Fruit fly (Drosophila melanogaster) whole organism, embryonic: Measurements from ENCODE around the gene Hexim.
A peak's percentile ranks its signal among the peaks of the same experiment; 100 is the strongest.

Experiments
- C15 ChIP-seq: fragments of 200-800 bp; sonication (Bioruptor generic); IDR thresholded peaks from 3 replicates; pipeline ENCODE4 v1.3.6; 2022; ENCODE audit warnings: missing biosample characterization, missing genetic modification characterization
- CG13424 ChIP-seq: fragments of 200-800 bp; sonication (Bioruptor generic); optimal IDR thresholded peaks from 2 replicates; lab custom pipeline; 2019; ENCODE audit warnings: missing biosample characterization, mild to moderate bottlenecking, missing genetic modification characterization, moderate library complexity
- CG14014 ChIP-seq: fragments of 200-800 bp; sonication (Bioruptor generic); IDR thresholded peaks from 2 replicates; pipeline ENCODE4 v1.3.6; 2022; ENCODE audit warnings: missing biosample characterization, missing genetic modification characterization
- CG1602 ChIP-seq: fragments of 200-800 bp; sonication (Bioruptor generic); optimal IDR thresholded peaks from 3 replicates; lab custom pipeline; 2016; ENCODE audit warnings: missing biosample characterization, missing genetic modification characterization
- CG16813 ChIP-seq: fragments of 200-800 bp; sonication (Bioruptor generic); IDR thresholded peaks from 3 replicates; pipeline ENCODE4 v1.3.6; 2022; ENCODE audit warnings: missing biosample characterization, missing genetic modification characterization; ENCODE audit not compliant: partially characterized antibody
- CG16815 ChIP-seq: fragments of 200-800 bp; sonication (Bioruptor generic); optimal IDR thresholded peaks from 3 replicates; lab custom pipeline; 2017; ENCODE audit warnings: missing biosample characterization, mild to moderate bottlenecking, missing genetic modification characterization
- CG2120 ChIP-seq: fragments of 200-800 bp; sonication (Bioruptor generic); optimal IDR thresholded peaks from 3 replicates; lab custom pipeline; 2016; ENCODE audit warnings: missing biosample characterization, missing genetic modification characterization
- CG2712 ChIP-seq: fragments of 200-800 bp; optimal IDR thresholded peaks from 3 replicates; lab custom pipeline; 2019; ENCODE audit warnings: missing biosample characterization, mild to moderate bottlenecking, missing genetic modification characterization, moderate library complexity
- CG30020 ChIP-seq: fragments of 200-800 bp; optimal IDR thresholded peaks from 2 replicates; lab custom pipeline; 2019; ENCODE audit warnings: missing biosample characterization, mild to moderate bottlenecking, missing genetic modification characterization, moderate library complexity
- CG31388 ChIP-seq: fragments of 200-800 bp; sonication (Bioruptor generic); optimal IDR thresholded peaks from 2 replicates; lab custom pipeline; 2016; ENCODE audit warnings: missing biosample characterization, missing genetic modification characterization
- CG32772 ChIP-seq: fragments of 200-800 bp; sonication (Bioruptor generic); IDR thresholded peaks from 2 replicates; pipeline ENCODE4 v1.3.6; 2022; ENCODE audit warnings: missing biosample characterization, missing genetic modification characterization
- CG4404 ChIP-seq: fragments of 200-800 bp; sonication (Bioruptor generic); IDR thresholded peaks from 2 replicates; pipeline ENCODE4 v1.3.6; 2022; ENCODE audit warnings: missing biosample characterization, missing genetic modification characterization
- CG4854 ChIP-seq: fragments of 200-800 bp; sonication (Bioruptor generic); optimal IDR thresholded peaks from 2 replicates; lab custom pipeline; 2016; ENCODE audit warnings: missing biosample characterization, missing genetic modification characterization, inconsistent platforms
- CG7745 ChIP-seq: fragments of 200-800 bp; sonication (Bioruptor generic); optimal IDR thresholded peaks from 2 replicates; lab custom pipeline; 2018; ENCODE audit warnings: missing biosample characterization, mild to moderate bottlenecking, missing genetic modification characterization, moderate library complexity
- CG8290 ChIP-seq, 3 experiments: fragments of 200-800 bp; sonication (Bioruptor generic); optimal IDR thresholded peaks; 2 replicates each; lab custom pipeline; 2016 to 2019; ENCODE audit warnings: missing biosample characterization in 3 of 3, missing genetic modification characterization in 3 of 3, mild to moderate bottlenecking in 2 of 3, moderate library complexity in 1 of 3
- Dip2 ChIP-seq: fragments of 200-800 bp; sonication (Bioruptor generic); IDR thresholded peaks from 2 replicates; pipeline ENCODE4 v1.3.6; 2022; ENCODE audit warnings: missing biosample characterization, missing genetic modification characterization
- Fer3 ChIP-seq: fragments of 200-800 bp; sonication (Bioruptor generic); optimal IDR thresholded peaks from 2 replicates; lab custom pipeline; 2018; ENCODE audit warnings: missing biosample characterization, mild to moderate bottlenecking, missing genetic modification characterization, moderate library complexity
- GATAe ChIP-seq: fragments of 200-800 bp; sonication (Bioruptor generic); conservative IDR thresholded peaks from 2 replicates; pipeline ENCODE4 v1.3.6; 2022; ENCODE audit warnings: missing biosample characterization, missing genetic modification characterization
- Gsc ChIP-seq: fragments of 200-800 bp; sonication (Bioruptor generic); IDR thresholded peaks from 2 replicates; pipeline ENCODE4 v1.3.6; 2022; ENCODE audit warnings: missing biosample characterization, missing genetic modification characterization
- Hey ChIP-seq: fragments of 200-800 bp; sonication (Bioruptor generic); optimal IDR thresholded peaks from 3 replicates; lab custom pipeline; 2018; ENCODE audit warnings: missing biosample characterization, mild to moderate bottlenecking, missing genetic modification characterization
- MESR4 ChIP-seq: fragments of 200-800 bp; sonication (Bioruptor generic); optimal IDR thresholded peaks from 2 replicates; lab custom pipeline; 2018; ENCODE audit warnings: missing biosample characterization, mild to moderate bottlenecking, missing genetic modification characterization, moderate library complexity
- Myb ChIP-seq: fragments of 200-800 bp; sonication (Bioruptor generic); optimal IDR thresholded peaks from 2 replicates; lab custom pipeline; 2016; ENCODE audit warnings: missing biosample characterization, missing genetic modification characterization
- Sox102F ChIP-seq: fragments of 200-800 bp; sonication (Bioruptor generic); optimal IDR thresholded peaks from 2 replicates; lab custom pipeline; 2018; ENCODE audit warnings: missing biosample characterization, mild to moderate bottlenecking, missing genetic modification characterization, moderate library complexity
- Spps ChIP-seq: fragments of 200-800 bp; sonication (Bioruptor generic); optimal IDR thresholded peaks from 2 replicates; lab custom pipeline; 2018; ENCODE audit warnings: missing biosample characterization, mild to moderate bottlenecking, missing genetic modification characterization
- Sry-δ ChIP-seq: fragments of 200-800 bp; sonication (Bioruptor generic); optimal IDR thresholded peaks from 2 replicates; lab custom pipeline; 2016; ENCODE audit warnings: missing biosample characterization, missing genetic modification characterization
- TFAM ChIP-seq: fragments of 200-800 bp; sonication (Bioruptor generic); optimal IDR thresholded peaks from 2 replicates; lab custom pipeline; 2017; ENCODE audit warnings: missing biosample characterization, missing genetic modification characterization, inconsistent platforms
- Tbp ChIP-seq: fragments of >200 bp; optimal IDR thresholded peaks from 2 replicates; lab custom pipeline; 2018; ENCODE audit warnings: missing biosample characterization, missing genetic modification characterization
- Xrp1 ChIP-seq: fragments of 200-800 bp; sonication (Bioruptor generic); IDR thresholded peaks from 2 replicates; pipeline ENCODE4 v1.3.6; 2022; ENCODE audit warnings: missing biosample characterization, missing genetic modification characterization
- bigmax ChIP-seq: fragments of 200-800 bp; sonication (Bioruptor generic); optimal IDR thresholded peaks from 2 replicates; lab custom pipeline; 2018; ENCODE audit warnings: missing biosample characterization, mild to moderate bottlenecking, missing genetic modification characterization
- cwo ChIP-seq: fragments of 200-800 bp; sonication (Bioruptor generic); optimal IDR thresholded peaks from 3 replicates; lab custom pipeline; 2017; ENCODE audit warnings: missing biosample characterization, missing genetic modification characterization, mild to moderate bottlenecking, moderate library complexity, missing genetic modification reagents
- dati ChIP-seq: fragments of 200-800 bp; sonication (Bioruptor generic); IDR thresholded peaks from 2 replicates; pipeline ENCODE4 v1.3.6; 2022; ENCODE audit warnings: missing biosample characterization, missing genetic modification characterization
- disco-r ChIP-seq: fragments of 200-800 bp; sonication (Bioruptor generic); optimal IDR thresholded peaks from 2 replicates; lab custom pipeline; 2016; ENCODE audit warnings: missing biosample characterization, missing genetic modification characterization
- dpn ChIP-seq, 2 experiments: fragments of 200-800 bp; sonication (Bioruptor generic); optimal IDR thresholded peaks; 3 replicates each; lab custom pipeline; 2016; ENCODE audit warnings: missing biosample characterization in 2 of 2, missing genetic modification characterization in 2 of 2
- ftz-f1 ChIP-seq: fragments of 200-800 bp; sonication (Bioruptor generic); optimal IDR thresholded peaks from 2 replicates; lab custom pipeline; 2016; ENCODE audit warnings: missing biosample characterization, missing genetic modification characterization
- kay ChIP-seq: fragments of 200-800 bp; sonication (Bioruptor generic); optimal IDR thresholded peaks from 2 replicates; lab custom pipeline; 2016; ENCODE audit warnings: missing biosample characterization, missing genetic modification characterization
- ken ChIP-seq: fragments of 200-800 bp; sonication (Bioruptor generic); IDR thresholded peaks from 3 replicates; pipeline ENCODE4 v1.3.6; 2022; ENCODE audit warnings: missing biosample characterization, missing genetic modification characterization
- nerfin-1 ChIP-seq: fragments of 200-800 bp; sonication (Bioruptor generic); optimal IDR thresholded peaks from 3 replicates; lab custom pipeline; 2019; ENCODE audit warnings: missing biosample characterization, mild to moderate bottlenecking, missing genetic modification characterization, moderate library complexity
- p53 ChIP-seq: fragments of 200-800 bp; sonication (Bioruptor generic); optimal IDR thresholded peaks from 2 replicates; lab custom pipeline; 2016; ENCODE audit warnings: missing biosample characterization, missing genetic modification characterization
- pros ChIP-seq: fragments of 200-800 bp; sonication (Bioruptor generic); optimal IDR thresholded peaks from 3 replicates; lab custom pipeline; 2019; ENCODE audit warnings: missing biosample characterization, mild to moderate bottlenecking, missing genetic modification characterization, moderate library complexity
- ranshi ChIP-seq: fragments of 200-800 bp; sonication (Bioruptor generic); IDR thresholded peaks from 2 replicates; pipeline ENCODE4 v1.3.6; 2022; ENCODE audit warnings: missing biosample characterization, missing genetic modification characterization
- run ChIP-seq: fragments of 200-800 bp; sonication (Bioruptor generic); optimal IDR thresholded peaks from 3 replicates; lab custom pipeline; 2018; ENCODE audit warnings: missing biosample characterization, mild to moderate bottlenecking, missing genetic modification characterization
- sens-2 ChIP-seq: fragments of 200-800 bp; sonication (Bioruptor generic); IDR thresholded peaks from 2 replicates; pipeline ENCODE4 v1.3.6; 2022; ENCODE audit warnings: missing biosample characterization, missing genetic modification characterization
- sim ChIP-seq: fragments of 200-800 bp; sonication (Bioruptor generic); IDR thresholded peaks from 2 replicates; pipeline ENCODE4 v1.3.6; 2022; ENCODE audit warnings: missing biosample characterization, missing genetic modification characterization
- sisA ChIP-seq: fragments of 200-800 bp; sonication (Bioruptor generic); IDR thresholded peaks from 2 replicates; pipeline ENCODE4 v1.3.6; 2022; ENCODE audit warnings: missing biosample characterization, missing genetic modification characterization
- slp2 ChIP-seq: fragments of 200-800 bp; sonication (Bioruptor generic); optimal IDR thresholded peaks from 2 replicates; lab custom pipeline; 2016; ENCODE audit warnings: missing biosample characterization, missing genetic modification characterization
- sug ChIP-seq: fragments of 200-800 bp; optimal IDR thresholded peaks from 2 replicates; lab custom pipeline; 2019; ENCODE audit warnings: missing biosample characterization, mild to moderate bottlenecking, missing genetic modification characterization, moderate library complexity
- tx ChIP-seq: fragments of 200-800 bp; sonication (Bioruptor generic); optimal IDR thresholded peaks from 2 replicates; lab custom pipeline; 2016; ENCODE audit warnings: missing biosample characterization, missing genetic modification characterization
- vnd ChIP-seq: fragments of 200-800 bp; sonication (Bioruptor generic); IDR thresholded peaks from 3 replicates; pipeline ENCODE4 v1.3.6; 2022; ENCODE audit warnings: missing biosample characterization, missing genetic modification characterization; ENCODE audit not compliant: partially characterized antibody
- yki ChIP-seq: fragments of >200 bp; optimal IDR thresholded peaks from 3 replicates; lab custom pipeline; 2018

Hexim gene

DNA sequence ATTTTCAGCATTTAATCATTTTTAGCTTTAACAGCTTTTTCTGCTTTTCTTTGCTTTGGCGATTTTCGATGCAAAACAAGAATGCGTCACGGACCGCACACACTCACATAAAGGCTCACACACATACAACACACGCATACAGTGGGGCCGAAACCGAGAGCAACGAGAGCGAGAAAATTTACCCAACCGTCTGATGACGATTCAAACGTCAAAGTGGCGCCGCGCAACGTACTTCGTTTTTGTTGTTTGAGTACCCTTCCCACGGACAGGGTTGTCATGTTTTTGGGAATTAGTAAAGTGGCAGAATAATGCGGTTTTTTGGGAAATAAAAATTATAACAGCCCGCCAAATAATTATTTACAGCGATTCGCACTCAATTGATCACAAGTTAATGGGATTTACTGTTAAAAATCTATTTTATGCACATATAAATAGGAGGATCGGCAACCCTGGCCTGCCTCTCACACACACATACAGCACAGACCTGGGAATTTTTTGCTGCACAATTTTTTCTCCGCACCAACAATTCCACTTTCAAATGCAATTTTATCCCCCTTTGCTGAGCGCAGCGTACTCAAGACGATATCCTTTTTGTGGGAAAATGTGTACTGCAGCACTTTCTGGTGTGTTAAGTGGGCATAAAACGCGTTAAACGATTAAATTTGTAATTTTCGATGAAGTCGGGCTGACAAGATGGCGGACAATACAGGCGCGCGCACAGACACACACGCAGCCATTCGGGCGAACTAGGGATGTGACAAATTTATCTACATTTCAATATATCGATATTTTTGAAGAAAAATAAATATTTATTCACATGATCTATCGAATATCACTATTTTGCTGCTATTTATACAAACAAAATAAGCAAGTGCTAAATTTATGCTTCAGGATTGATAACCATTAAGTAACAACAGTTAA lies 4.0 kb upstream of the Hexim start (continued):
- TF ChIP-seq dpn (GFP tag; optimal IDR thresholded peaks at IDR 0.05; lab: Kevin White, UChicago) = peak; percentile 87 to 95
- peak; percentile 80 for TF ChIP-seq Spps (tag; lab: Kevin White, UChicago)
- peak; percentile 55 for TF ChIP-seq CG16813 (GFP tag; lab: Robert Waterston, UW)
- no peak for TF ChIP-seq Tbp (GFP tag; lab: Kevin White, UChicago)
- no peak; the same call in 1 of the 2 replicates for TF ChIP-seq GATAe (GFP tag; lab: Robert Waterston, UW)
- peak; percentile 94 for TF ChIP-seq CG14014
- no peak; the same call in 2 of the 3 replicates for TF ChIP-seq vnd (GFP tag; lab: Robert Waterston, UW)
- peak; percentile 79 for TF ChIP-seq Sry-δ (GFP tag; lab: Kevin White, UChicago)
- peak; percentile 94 for TF ChIP-seq ranshi (GFP tag; lab: Robert Waterston, UW)
- TF ChIP-seq ken = peak; percentile 93
- TF ChIP-seq CG2120 (GFP tag; lab: Kevin White, UChicago) = peak; percentile 96
- TF ChIP-seq CG4854 (GFP tag; lab: Kevin White, UChicago) = peak; percentile 88
- TF ChIP-seq Myb (GFP tag; lab: Kevin White, UChicago) = peak; percentile 81
- peak; percentile 90 for TF ChIP-seq CG1602 (GFP tag; lab: Kevin White, UChicago)
- peak; percentile 94 for TF ChIP-seq Fer3 (tag; lab: Kevin White, UChicago)
- peak; percentile 56; the same call in 1 of the 2 replicates for TF ChIP-seq dati (GFP tag; lab: Robert Waterston, UW)
- peak; percentile 81 for TF ChIP-seq Hey (tag; lab: Kevin White, UChicago)
- TF ChIP-seq CG30020 (tag; lab: Kevin White, UChicago) = peak; percentile 69
- peak; percentile 89 for TF ChIP-seq sim (GFP tag; lab: Robert Waterston, UW)
- TF ChIP-seq Gsc (GFP tag; lab: Robert Waterston, UW) = no peak
- TF ChIP-seq Dip2 (GFP tag; lab: Robert Waterston, UW) = no peak
- peak; percentile 64 for TF ChIP-seq pros
- peak; percentile 92 for TF ChIP-seq cwo (GFP tag; lab: Kevin White, UChicago)
- TF ChIP-seq Xrp1 (GFP tag; lab: Robert Waterston, UW) = peak; percentile 95
- peak; percentile 93 for TF ChIP-seq sug (tag; lab: Kevin White, UChicago)
- TF ChIP-seq CG4404 (GFP tag; lab: Robert Waterston, UW) = peak; percentile 84
- peak; percentile 88 for TF ChIP-seq sisA (GFP tag; lab: Robert Waterston, UW)
- TF ChIP-seq nerfin-1 = peak; percentile 89
- peak; percentile 89 for TF ChIP-seq CG16815 (GFP tag; lab: Kevin White, UChicago)
- TF ChIP-seq ftz-f1 = peak; percentile 51
- TF ChIP-seq CG8290 (GFP tag; optimal IDR thresholded peaks at IDR 0.05; lab: Kevin White, UChicago) = peak; percentile 87
- TF ChIP-seq CG8290 (tag; optimal IDR thresholded peaks at IDR 0.05; lab: Kevin White, UChicago) = peak; percentile 74 to 97
- TF ChIP-seq CG7745 (tag; lab: Kevin White, UChicago) = peak; percentile 68
- peak; percentile 88 for TF ChIP-seq sens-2 (GFP tag; lab: Robert Waterston, UW)
- TF ChIP-seq disco-r (GFP tag; lab: Kevin White, UChicago) = peak; percentile 74
- peak; percentile 86 for TF ChIP-seq CG32772 (GFP tag; lab: Robert Waterston, UW)
- peak; percentile 93 for TF ChIP-seq CG2712 (tag; lab: Kevin White, UChicago)
- peak; percentile 37 for TF ChIP-seq TFAM (GFP tag; lab: Kevin White, UChicago)
- peak; percentile 87 for TF ChIP-seq p53
- peak; percentile 56 for TF ChIP-seq bigmax
- TF ChIP-seq CG31388 (GFP tag; lab: Kevin White, UChicago) = peak; percentile 53
- TF ChIP-seq MESR4 (GFP tag; lab: Kevin White, UChicago) = peak; percentile 97
- peak; percentile 85 for TF ChIP-seq slp2
- TF ChIP-seq CG13424 (tag; lab: Kevin White, UChicago) = peak; percentile 96
- TF ChIP-seq Sox102F (GFP tag; lab: Kevin White, UChicago) = peak; percentile 93
- TF ChIP-seq run (tag; lab: Kevin White, UChicago) = peak; percentile 89
- peak; percentile 78 for TF ChIP-seq tx
- no peak for TF ChIP-seq yki (lab: Kevin White, UChicago)
- TF ChIP-seq kay (GFP tag; lab: Kevin White, UChicago) = peak; percentile 87
- peak; percentile 59; the same call in 1 of the 3 replicates for TF ChIP-seq C15 (GFP tag; lab: Robert Waterston, UW)
